Fruit fly (Drosophila melanogaster) whole organism, wandering third instar larva: ENCODE data around the gene Cyp28c1.

ENCODE experiments used
- Abd-B ChIP-seq: fragments of >200 bp; optimal IDR thresholded peaks from 2 replicates; lab custom pipeline; 2017; ENCODE audit warnings: missing biosample characterization, missing genetic modification characterization
- CG32264 ChIP-seq: fragments of 200-800 bp; sonication (Bioruptor generic); optimal IDR thresholded peaks from 2 replicates; lab custom pipeline; 2016; ENCODE audit warnings: missing biosample characterization, missing genetic modification characterization
- Dif ChIP-seq: fragments of 200-275, 200-300 bp; sonication (Bioruptor generic); optimal IDR thresholded peaks from 2 replicates; lab custom pipeline; 2018; ENCODE audit warnings: missing biosample characterization, missing genetic modification characterization; ENCODE audit not compliant: partially characterized antibody
- GATAd ChIP-seq: sonication (Bioruptor generic); optimal IDR thresholded peaks from 2 replicates; lab custom pipeline; 2016; ENCODE audit warnings: missing biosample characterization, missing genetic modification characterization
- HLH106 ChIP-seq: fragments of 200-800 bp; optimal IDR thresholded peaks from 3 replicates; lab custom pipeline; 2019; ENCODE audit warnings: missing biosample characterization, mild to moderate bottlenecking, missing genetic modification characterization, moderate library complexity
- Hnf4 ChIP-seq: fragments of 200-800 bp; sonication (Bioruptor generic); optimal IDR thresholded peaks from 2 replicates; lab custom pipeline; 2016; ENCODE audit warnings: missing biosample characterization, mild to moderate bottlenecking, missing genetic modification characterization
- Hr78 ChIP-seq: fragments of >200 bp; optimal IDR thresholded peaks from 2 replicates; lab custom pipeline; 2017; ENCODE audit warnings: missing biosample characterization, missing genetic modification characterization
- Hr83 ChIP-seq: fragments of 200-300 bp; sonication (Bioruptor generic); optimal IDR thresholded peaks from 2 replicates; lab custom pipeline; 2016; ENCODE audit warnings: missing biosample characterization, mild to moderate bottlenecking, missing genetic modification characterization, moderate library complexity; ENCODE audit not compliant: poor library complexity, severe bottlenecking
- Jra ChIP-seq: sonication (Bioruptor generic); optimal IDR thresholded peaks from 2 replicates; lab custom pipeline; 2016; ENCODE audit warnings: missing biosample characterization, missing genetic modification characterization
- Myc ChIP-seq: fragments of >200 bp; optimal IDR thresholded peaks from 2 replicates; lab custom pipeline; 2017
- OdsH ChIP-seq: fragments of 200-800 bp; sonication (Bioruptor generic); optimal IDR thresholded peaks from 2 replicates; lab custom pipeline; 2016; ENCODE audit warnings: missing biosample characterization, mild to moderate bottlenecking, missing genetic modification characterization
- Rel ChIP-seq, 2 experiments: fragments of 200-800 bp; sonication (Bioruptor generic) in 1 of 2; optimal IDR thresholded peaks; 2 replicates in 1 of 2; 3 replicates in 1 of 2; lab custom pipeline; 2016 to 2019; ENCODE audit warnings: mild to moderate bottlenecking in 2 of 2, missing biosample characterization in 2 of 2, missing genetic modification characterization in 2 of 2, moderate library complexity in 1 of 2
- Sp1 ChIP-seq: fragments of 200-800 bp; sonication (Bioruptor generic); optimal IDR thresholded peaks from 3 replicates; lab custom pipeline; 2019; ENCODE audit warnings: missing biosample characterization, mild to moderate bottlenecking, missing genetic modification characterization, moderate library complexity
- Vsx2 ChIP-seq: fragments of 200-300, 225-300 bp; sonication (Bioruptor generic); optimal IDR thresholded peaks from 2 replicates; lab custom pipeline; 2018; ENCODE audit warnings: missing biosample characterization, missing genetic modification characterization; ENCODE audit not compliant: partially characterized antibody
- brk ChIP-seq: fragments of 200-800 bp; sonication (Bioruptor generic); optimal IDR thresholded peaks from 2 replicates; lab custom pipeline; 2016; ENCODE audit warnings: missing biosample characterization, mild to moderate bottlenecking, missing genetic modification characterization
- dl ChIP-seq, 2 experiments: fragments of 175-275, 200-275 bp in 1 of 2; fragments of 200-275 bp in 1 of 2; sonication (Bioruptor generic); optimal IDR thresholded peaks; lab custom pipeline; 2018; ENCODE audit warnings: mild to moderate bottlenecking in 2 of 2, missing biosample characterization in 2 of 2, missing genetic modification characterization in 2 of 2, moderate library complexity in 2 of 2; ENCODE audit not compliant: partially characterized antibody in 2 of 2, insufficient read depth in 1 of 2
- dmrt93B ChIP-seq: fragments of 200-800 bp; sonication (Bioruptor generic); optimal IDR thresholded peaks from 2 replicates; lab custom pipeline; 2018; ENCODE audit warnings: missing biosample characterization, mild to moderate bottlenecking, missing genetic modification characterization
- ey ChIP-seq: fragments of 200-800 bp; sonication (Bioruptor generic); optimal IDR thresholded peaks from 2 replicates; lab custom pipeline; 2016; ENCODE audit warnings: missing biosample characterization, missing genetic modification characterization
- foxo ChIP-seq, 2 experiments: fragments of 200-800 bp; sonication (Bioruptor generic); optimal IDR thresholded peaks; 2 replicates in 1 of 2; 3 replicates in 1 of 2; lab custom pipeline; 2016 to 2017; ENCODE audit warnings: missing biosample characterization in 2 of 2, missing genetic modification characterization in 2 of 2
- fru ChIP-seq: fragments of 200-800 bp; sonication (Bioruptor generic); optimal IDR thresholded peaks from 3 replicates; lab custom pipeline; 2016; ENCODE audit warnings: missing biosample characterization, mild to moderate bottlenecking, missing genetic modification characterization
- h ChIP-seq: fragments of 200-800 bp; sonication (Bioruptor generic); optimal IDR thresholded peaks from 3 replicates; lab custom pipeline; 2016; ENCODE audit warnings: missing biosample characterization, mild to moderate bottlenecking, missing genetic modification characterization
- jim ChIP-seq: fragments of 175-275, 200-325 bp; sonication (Bioruptor generic); optimal IDR thresholded peaks from 2 replicates; lab custom pipeline; 2016; ENCODE audit warnings: missing biosample characterization, mild to moderate bottlenecking, missing genetic modification characterization
- lola ChIP-seq: fragments of >200 bp; optimal IDR thresholded peaks from 2 replicates; lab custom pipeline; 2017; ENCODE audit warnings: missing biosample characterization, missing genetic modification characterization
- pan ChIP-seq: fragments of >200 bp; optimal IDR thresholded peaks from 2 replicates; lab custom pipeline; 2017
- psq ChIP-seq: fragments of 200-800 bp; sonication (Bioruptor generic); optimal IDR thresholded peaks from 3 replicates; lab custom pipeline; 2017; ENCODE audit warnings: missing biosample characterization, mild to moderate bottlenecking, missing genetic modification characterization, moderate library complexity
- rgr ChIP-seq: fragments of 200-800 bp; sonication (Bioruptor generic); optimal IDR thresholded peaks from 3 replicates; lab custom pipeline; 2016; ENCODE audit warnings: missing biosample characterization, mild to moderate bottlenecking, missing genetic modification characterization
- sv ChIP-seq: fragments of 200-800 bp; sonication (Bioruptor generic); optimal IDR thresholded peaks from 3 replicates; lab custom pipeline; 2016; ENCODE audit warnings: missing biosample characterization, missing genetic modification characterization
- tai ChIP-seq: sonication (Bioruptor generic); optimal IDR thresholded peaks from 2 replicates; lab custom pipeline; 2016; ENCODE audit warnings: missing biosample characterization, missing genetic modification characterization
- usp ChIP-seq: fragments of >200 bp; optimal IDR thresholded peaks from 2 replicates; lab custom pipeline; 2017; ENCODE audit warnings: missing biosample characterization, missing genetic modification characterization
- woc ChIP-seq: sonication (Bioruptor generic); optimal IDR thresholded peaks from 2 replicates; lab custom pipeline; 2016; ENCODE audit warnings: missing biosample characterization, mild to moderate bottlenecking, missing genetic modification characterization

Cyp28c1 gene

dm6 chrX:11793434-11793833 is 46.0 kb upstream of the Cyp28c1 start:
- no peak for TF ChIP-seq fru (GFP tag; lab: Kevin White, UChicago)
- TF ChIP-seq psq, result no peak
- no peak for TF ChIP-seq Rel (GFP tag; optimal IDR thresholded peaks at IDR 0.05; lab: Kevin White, UChicago)
- TF ChIP-seq Rel (tag; optimal IDR thresholded peaks at IDR 0.05; lab: Kevin White, UChicago), result no peak
- no peak for TF ChIP-seq Hnf4 (GFP tag; lab: Kevin White, UChicago)
- no peak for TF ChIP-seq sv (GFP tag; lab: Kevin White, UChicago)
- no peak for TF ChIP-seq usp (GFP tag; lab: Kevin White, UChicago)
- no peak for TF ChIP-seq pan (lab: Kevin White, UChicago)
- TF ChIP-seq tai (GFP tag; lab: Kevin White, UChicago), result no peak
- TF ChIP-seq dmrt93B (GFP tag; lab: Kevin White, UChicago), result no peak
- no peak for TF ChIP-seq Dif (GFP tag; lab: Kevin White, UChicago)
- no peak for TF ChIP-seq Abd-B
- no peak for TF ChIP-seq h (GFP tag; lab: Kevin White, UChicago)
- no peak for TF ChIP-seq rgr (GFP tag; lab: Kevin White, UChicago)
- no peak for TF ChIP-seq Jra (GFP tag; lab: Kevin White, UChicago)
- TF ChIP-seq Vsx2 (GFP tag; lab: Kevin White, UChicago), result no peak
- no peak for TF ChIP-seq brk (GFP tag; lab: Kevin White, UChicago)
- no peak for TF ChIP-seq GATAd (GFP tag; lab: Kevin White, UChicago)
- no peak for TF ChIP-seq Hr83 (GFP tag; lab: Kevin White, UChicago)
- no peak for TF ChIP-seq lola

dm6 chrX:11796925-11797324 is 42.5 kb upstream of the Cyp28c1 start:
- TF ChIP-seq woc (no peak), CG32264 (GFP tag; lab: Kevin White, UChicago) (no peak), tai (GFP tag; lab: Kevin White, UChicago) (no peak), Hr83 (GFP tag; lab: Kevin White, UChicago) (no peak), brk (GFP tag; lab: Kevin White, UChicago) (no peak), fru (GFP tag; lab: Kevin White, UChicago) (no peak), Myc (lab: Kevin White, UChicago) (no peak), Dif (GFP tag; lab: Kevin White, UChicago) (no peak), dl (GFP tag; optimal IDR thresholded peaks at IDR 0.05; lab: Kevin White, UChicago; ENCODE audit: insufficient read depth in 1 of 2, partially characterized antibody in 2 of 2) (no peak), HLH106 (no peak), pan (lab: Kevin White, UChicago) (no peak), OdsH (GFP tag; lab: Kevin White, UChicago) (no peak)

DNA sequence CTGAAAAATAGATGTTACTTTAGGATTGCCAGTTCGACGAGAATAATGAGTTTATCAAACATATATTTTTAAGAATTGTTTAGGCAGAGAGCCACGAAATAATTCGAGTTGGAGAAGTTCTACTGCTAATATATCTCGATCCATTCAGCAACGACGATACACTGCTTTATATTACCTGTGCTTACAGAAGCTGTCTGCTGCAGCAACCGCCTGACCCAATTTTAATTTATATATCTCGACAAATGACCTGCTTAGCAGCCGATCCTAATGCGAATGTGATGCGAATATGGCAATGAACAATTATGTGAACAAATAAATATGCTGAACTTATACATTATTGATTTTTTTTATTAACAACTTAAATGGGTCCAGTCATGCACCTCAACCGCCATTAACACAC is 40.9 kb upstream of the Cyp28c1 start:
- no peak for TF ChIP-seq h (GFP tag; lab: Kevin White, UChicago)
- no peak for TF ChIP-seq sv (GFP tag; lab: Kevin White, UChicago)
- no peak for TF ChIP-seq Sp1
- no peak for TF ChIP-seq Abd-B
- no peak for TF ChIP-seq jim (GFP tag; lab: Kevin White, UChicago)
- TF ChIP-seq Vsx2 (GFP tag; lab: Kevin White, UChicago), result no peak
- no peak for TF ChIP-seq Hnf4 (GFP tag; lab: Kevin White, UChicago)
- no peak for TF ChIP-seq foxo (GFP tag; optimal IDR thresholded peaks at IDR 0.05; lab: Kevin White, UChicago)
- TF ChIP-seq, all 38 proteins: peak for 0

- no peak for TF ChIP-seq lola
- no peak for TF ChIP-seq ey
- TF ChIP-seq Hr78 (GFP tag; lab: Kevin White, UChicago), result no peak
- TF ChIP-seq dmrt93B (GFP tag; lab: Kevin White, UChicago), result no peak
- TF ChIP-seq fru (GFP tag; lab: Kevin White, UChicago), result no peak
- TF ChIP-seq rgr (GFP tag; lab: Kevin White, UChicago), result no peak
- no peak for TF ChIP-seq tai (GFP tag; lab: Kevin White, UChicago)
Measured at dm6 chrX:11799931-11800330, 39.5 kb upstream of the Cyp28c1 start.
